Fruit fly (Drosophila melanogaster): ENCODE measurements around the gene CG45263.

The CG45263 gene

dm6 chr3R:8470567-8470966, 6.8 kb downstream of the CG45263 start:
- TF ChIP-seq usp (GFP tag; optimal IDR thresholded peaks at IDR 0.05): no peak
- no peak for TF ChIP-seq Dll (optimal IDR thresholded peaks at IDR 0.05)
- no peak for TF ChIP-seq CG8478 (optimal IDR thresholded peaks at IDR 0.05)

- no peak for TF ChIP-seq CG8478 (optimal IDR thresholded peaks at IDR 0.05)
- TF ChIP-seq EcR (GFP tag; optimal IDR thresholded peaks at IDR 0.05): no peak
- no peak for TF ChIP-seq Dll (optimal IDR thresholded peaks at IDR 0.05)
- no peak for TF ChIP-seq pan (optimal IDR thresholded peaks at IDR 0.05)
- no peak for TF ChIP-seq psq (optimal IDR thresholded peaks at IDR 0.05)
- TF ChIP-seq usp (GFP tag; optimal IDR thresholded peaks at IDR 0.05): no peak
Observed at dm6 chr3R:8469716-8470393, 7.6 kb downstream of the CG45263 start.

dm6 chr3R:8467819-8468421, 9.5 kb downstream of the CG45263 start:
- TF ChIP-seq usp (GFP tag; optimal IDR thresholded peaks at IDR 0.05) (no peak), CG8478 (optimal IDR thresholded peaks at IDR 0.05) (no peak), pan (optimal IDR thresholded peaks at IDR 0.05) (no peak), Dll (optimal IDR thresholded peaks at IDR 0.05) (no peak), psq (optimal IDR thresholded peaks at IDR 0.05) (no peak), EcR (GFP tag; optimal IDR thresholded peaks at IDR 0.05) (no peak)

DNA sequence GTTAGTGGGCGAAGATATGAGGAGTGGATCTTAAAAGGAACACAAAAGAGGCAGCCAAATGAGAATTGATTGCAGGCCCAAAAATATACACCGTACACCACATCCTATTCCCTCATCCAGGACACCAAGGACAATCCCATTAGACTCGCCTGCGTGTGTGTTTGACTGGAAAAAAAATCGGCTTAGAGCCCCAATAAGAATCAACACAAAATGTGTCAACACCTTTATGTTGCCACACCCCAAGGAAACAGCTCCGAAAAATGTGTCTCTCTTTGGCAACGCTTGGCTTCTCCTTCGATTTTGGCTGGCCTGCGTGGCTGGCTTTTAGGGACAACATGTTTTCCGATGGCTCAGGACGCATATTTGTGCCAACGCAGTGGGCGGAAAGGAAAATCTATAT, 13.5 kb downstream of the CG45263 start:
- no peak for TF ChIP-seq psq (optimal IDR thresholded peaks at IDR 0.05)
- TF ChIP-seq usp (GFP tag; optimal IDR thresholded peaks at IDR 0.05): no peak
- no peak for TF ChIP-seq Dll (optimal IDR thresholded peaks at IDR 0.05)
- no peak for TF ChIP-seq EcR (GFP tag; optimal IDR thresholded peaks at IDR 0.05)
- no peak for TF ChIP-seq CG8478 (optimal IDR thresholded peaks at IDR 0.05)
- no peak for TF ChIP-seq pan (optimal IDR thresholded peaks at IDR 0.05)

dm6 chr3R:8456461-8456860, 21.0 kb downstream of the CG45263 start:
- TF ChIP-seq usp (GFP tag; optimal IDR thresholded peaks at IDR 0.05): no peak
- no peak for TF ChIP-seq EcR (GFP tag; optimal IDR thresholded peaks at IDR 0.05)
- TF ChIP-seq Dll (optimal IDR thresholded peaks at IDR 0.05): no peak
- no peak for TF ChIP-seq CG8478 (optimal IDR thresholded peaks at IDR 0.05)
- no peak for TF ChIP-seq psq (optimal IDR thresholded peaks at IDR 0.05)
- no peak for TF ChIP-seq pan (optimal IDR thresholded peaks at IDR 0.05)

DNA sequence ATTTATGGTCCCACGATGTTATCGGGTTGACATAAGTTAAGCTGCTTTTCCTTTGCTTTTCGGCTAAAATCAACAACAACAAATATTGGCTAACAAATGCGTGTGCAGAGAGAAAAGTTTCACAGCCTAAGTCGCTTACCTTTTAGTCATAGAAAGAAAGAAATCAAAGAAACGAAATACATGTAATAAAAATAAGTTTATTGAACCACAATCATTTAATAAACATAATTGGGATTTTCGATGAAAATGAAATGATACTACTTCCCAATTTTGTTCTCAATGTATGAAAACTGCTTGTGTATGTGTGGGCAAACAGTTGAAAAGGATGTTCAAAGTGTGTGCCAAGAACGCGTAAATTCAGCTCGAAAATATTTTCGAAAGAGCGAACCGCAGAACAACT, 24.1 kb downstream of the CG45263 start:
- TF ChIP-seq CG8478 (optimal IDR thresholded peaks at IDR 0.05) (no peak), EcR (GFP tag; optimal IDR thresholded peaks at IDR 0.05) (no peak), Dll (optimal IDR thresholded peaks at IDR 0.05) (no peak), psq (optimal IDR thresholded peaks at IDR 0.05) (no peak), pan (optimal IDR thresholded peaks at IDR 0.05) (no peak), usp (GFP tag; optimal IDR thresholded peaks at IDR 0.05) (no peak)

dm6 chr3R:8448943-8449342, 28.5 kb downstream of the CG45263 start:
- no peak for TF ChIP-seq Dll (optimal IDR thresholded peaks at IDR 0.05)
- no peak for TF ChIP-seq psq (optimal IDR thresholded peaks at IDR 0.05)
- TF ChIP-seq EcR (GFP tag; optimal IDR thresholded peaks at IDR 0.05): no peak
- no peak for TF ChIP-seq usp (GFP tag; optimal IDR thresholded peaks at IDR 0.05)
- no peak for TF ChIP-seq pan (optimal IDR thresholded peaks at IDR 0.05)
- TF ChIP-seq CG8478 (optimal IDR thresholded peaks at IDR 0.05): no peak

DNA sequence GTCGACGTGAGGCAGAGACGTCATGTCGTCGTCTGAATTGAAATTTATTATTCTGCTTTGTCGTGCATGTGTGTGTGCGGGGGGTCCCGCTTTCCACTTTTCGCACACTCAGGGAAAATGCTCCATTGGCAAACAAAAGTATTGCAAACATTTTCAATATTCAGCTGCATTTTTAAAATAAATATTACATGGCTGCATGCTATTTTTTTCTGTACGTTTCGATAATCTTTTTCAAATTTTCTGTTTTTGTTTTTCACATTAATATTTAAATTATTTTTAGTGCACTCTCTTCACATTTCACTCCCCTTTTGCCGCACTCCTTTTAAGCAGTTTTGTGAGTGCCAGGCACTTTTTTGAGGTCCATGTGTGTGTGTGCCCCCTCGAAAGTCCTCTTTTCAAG, 32.0 kb downstream of the CG45263 start:
- TF ChIP-seq CG8478 (optimal IDR thresholded peaks at IDR 0.05) (no peak), pan (optimal IDR thresholded peaks at IDR 0.05) (no peak)

dm6 chr3R:8420497-8420896, 56.9 kb downstream of the CG45263 start, which contains the start of gene Obp85a:
Obp85a (minus strand) TSS chr3R:8420597.
- TF ChIP-seq Dll (optimal IDR thresholded peaks at IDR 0.05) (no peak), usp (GFP tag; optimal IDR thresholded peaks at IDR 0.05) (no peak), psq (optimal IDR thresholded peaks at IDR 0.05) (no peak), pan (optimal IDR thresholded peaks at IDR 0.05) (no peak), CG8478 (optimal IDR thresholded peaks at IDR 0.05) (no peak), EcR (GFP tag; optimal IDR thresholded peaks at IDR 0.05) (no peak)

DNA sequence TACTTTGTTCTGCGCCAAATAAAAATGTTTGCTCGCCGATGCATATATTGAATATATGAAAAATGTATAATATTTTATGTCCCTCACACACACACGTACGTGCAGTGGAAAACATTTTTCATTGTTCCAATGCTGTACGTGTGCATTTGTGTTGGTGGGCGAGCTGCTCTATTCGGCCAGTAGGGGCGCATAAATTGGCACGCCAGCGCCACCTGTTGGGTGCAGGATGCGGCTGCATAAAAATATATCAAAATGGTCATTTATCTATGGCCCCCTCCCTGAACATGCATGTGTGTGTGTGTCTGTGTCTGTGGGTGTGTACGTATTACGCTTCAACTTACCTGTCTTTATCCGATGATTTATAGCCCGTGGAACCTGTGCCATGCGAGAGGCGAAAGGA, 87.8 kb downstream of the CG45263 start:
- TF ChIP-seq Dll (optimal IDR thresholded peaks at IDR 0.05) (no peak), EcR (GFP tag; optimal IDR thresholded peaks at IDR 0.05) (no peak), usp (GFP tag; optimal IDR thresholded peaks at IDR 0.05) (no peak), pan (optimal IDR thresholded peaks at IDR 0.05) (no peak), psq (optimal IDR thresholded peaks at IDR 0.05) (no peak), CG8478 (optimal IDR thresholded peaks at IDR 0.05) (no peak)

dm6 chr3R:8368553-8368952, 108.9 kb downstream of the CG45263 start:
- no peak for TF ChIP-seq Dll (optimal IDR thresholded peaks at IDR 0.05)
- no peak for TF ChIP-seq usp (GFP tag; optimal IDR thresholded peaks at IDR 0.05)
- TF ChIP-seq pan (optimal IDR thresholded peaks at IDR 0.05): no peak
- TF ChIP-seq CG8478 (optimal IDR thresholded peaks at IDR 0.05): no peak
- TF ChIP-seq EcR (GFP tag; optimal IDR thresholded peaks at IDR 0.05): no peak
- TF ChIP-seq psq (optimal IDR thresholded peaks at IDR 0.05): no peak

DNA sequence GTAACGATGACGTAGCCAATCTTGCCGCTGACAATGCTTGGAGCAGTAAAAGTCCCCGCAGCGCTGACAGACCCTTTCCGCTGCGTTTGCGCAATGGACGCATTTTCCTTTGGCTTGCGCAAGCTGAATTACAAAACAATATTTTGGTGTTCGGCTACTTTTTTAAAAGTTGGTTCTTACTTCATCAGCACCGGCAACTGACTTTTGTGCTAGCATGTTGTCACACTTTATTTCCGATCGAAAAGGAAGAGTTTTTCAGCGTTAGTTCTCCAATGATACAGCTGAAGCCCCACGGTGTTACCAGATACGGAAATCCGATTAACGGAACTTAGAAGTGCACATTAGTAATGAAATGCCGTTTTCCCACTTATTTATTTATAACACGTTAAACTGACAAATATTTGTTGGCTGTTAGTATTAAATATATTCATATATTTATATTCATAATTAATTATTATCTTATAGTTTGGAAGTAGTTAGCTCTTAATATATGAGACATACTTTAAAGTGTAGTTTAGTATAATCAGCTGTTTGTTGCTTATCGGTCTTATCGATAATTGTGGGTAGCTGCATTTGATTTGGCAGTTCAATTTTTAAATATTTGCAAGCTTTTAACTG, 115.0 kb downstream of the CG45263 start, which contains the start of the genes Veneno and CG7963:
Gene Veneno (minus strand): TSS at position 296 of the 618 bp plus-strand sequence.
Gene CG7963 (plus strand): TSS at position 568 of the 618 bp plus-strand sequence.
- TF ChIP-seq Dll (optimal IDR thresholded peaks at IDR 0.05): no peak
- TF ChIP-seq EcR (GFP tag; optimal IDR thresholded peaks at IDR 0.05): no peak
- TF ChIP-seq psq (optimal IDR thresholded peaks at IDR 0.05): no peak
- TF ChIP-seq usp (GFP tag; optimal IDR thresholded peaks at IDR 0.05): no peak
- no peak for TF ChIP-seq CG8478 (optimal IDR thresholded peaks at IDR 0.05)
- no peak for TF ChIP-seq pan (optimal IDR thresholded peaks at IDR 0.05)
